Worm (Caenorhabditis elegans): ENCODE data around the gene F46C5.10.
A peak's percentile ranks its signal among the peaks of the same experiment; 100 is the strongest.

Gene F46C5.10

DNA sequence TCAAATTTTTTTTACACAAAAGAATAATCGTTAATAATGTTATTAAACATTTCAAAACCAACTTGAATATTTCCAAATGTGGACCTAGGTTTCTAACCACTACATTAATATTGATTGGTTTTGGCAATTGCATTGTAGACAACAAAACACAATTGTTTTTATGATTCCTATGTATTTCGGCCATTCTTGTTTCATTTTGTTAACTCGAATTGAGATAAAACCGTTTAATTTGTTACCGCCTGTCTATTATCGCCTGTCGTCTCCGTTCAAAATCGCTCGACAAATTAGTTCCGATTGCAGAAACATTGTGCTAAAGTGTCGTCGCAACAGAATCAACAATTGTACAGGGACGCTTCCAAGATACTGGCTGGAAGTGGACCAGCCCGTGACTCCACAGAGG is 48.2 kb downstream of the F46C5.10 start, which contains the start of gene let-19:
let-19 (plus strand) TSS at position 301 of the 400 bp plus-strand sequence.
- no peak for TF ChIP-seq unc-55 (GFP tag; optimal IDR thresholded peaks at IDR 0.05)

DNA sequence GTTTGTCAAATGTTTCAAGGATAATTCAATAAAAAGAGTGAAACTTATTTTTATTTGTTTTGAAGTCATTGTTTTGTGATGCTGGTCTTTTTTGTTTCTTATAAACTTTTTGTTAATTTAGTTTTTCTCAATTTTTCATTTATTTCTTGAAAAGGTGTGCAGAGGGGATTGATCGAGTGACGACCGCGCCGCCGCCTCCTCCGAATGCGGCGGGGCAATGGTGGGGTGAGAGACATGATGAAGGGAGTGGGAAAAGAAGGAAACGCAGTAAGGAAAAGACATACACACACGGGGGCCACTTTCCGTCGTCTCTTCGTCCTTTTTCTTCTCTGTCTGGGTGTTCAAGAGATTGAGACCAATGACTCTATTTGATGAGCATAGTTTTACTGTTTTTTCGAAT is 49.5 kb downstream of the F46C5.10 start:
- TF ChIP-seq R02D3.7 (tag; optimal IDR thresholded peaks at IDR 0.05) (no peak), ztf-11 (tag; optimal IDR thresholded peaks at IDR 0.05) (no peak), crh-2 (tag; optimal IDR thresholded peaks at IDR 0.05) (peak; percentile 12), lsy-2 (tag; optimal IDR thresholded peaks at IDR 0.05) (peak in 1 of 2 experiments; percentile 30), nhr-129 (tag; optimal IDR thresholded peaks at IDR 0.05) (peak; percentile 5), unc-55 (GFP tag; optimal IDR thresholded peaks at IDR 0.05) (peak; percentile 39), gmeb-1 (tag; optimal IDR thresholded peaks at IDR 0.05) (peak; percentile 13), ztf-1 (GFP tag; conservative IDR thresholded peaks at IDR 0.05) (no peak), fos-1 (tag; optimal IDR thresholded peaks at IDR 0.05) (peak; percentile 30), blmp-1 (tag; optimal IDR thresholded peaks at IDR 0.05; ENCODE audit: insufficient read depth) (no peak), lin-13 (GFP tag; optimal IDR thresholded peaks at IDR 0.05) (no peak), egl-27 (tag; optimal IDR thresholded peaks at IDR 0.05) (peak; percentile 20), elt-1 (tag; optimal IDR thresholded peaks at IDR 0.05) (no peak), nhr-11 (tag; optimal IDR thresholded peaks at IDR 0.05) (no peak), F13H6.1 (tag; optimal IDR thresholded peaks at IDR 0.05) (peak; percentile 21)
